Worm (Caenorhabditis elegans) whole organism, L4 larva: ENCODE measurements around the gene K12H6.6.
A peak's percentile ranks its signal among the peaks of the same experiment; 100 is the strongest.

ENCODE experiments used
- T20F7.1 ChIP-seq: fragments of 200-800 bp; sonication (Bioruptor generic); optimal IDR thresholded peaks from 2 replicates; lab custom pipeline; 2018; ENCODE audit warnings: mild to moderate bottlenecking, missing genetic modification characterization, missing compliant biosample characterization
- Y105C5A.15 ChIP-seq: fragments of 200-800 bp; sonication (Bioruptor generic); IDR thresholded peaks from 2 replicates; pipeline ENCODE4 v1.3.6; 2022; ENCODE audit warnings: missing genetic modification characterization, missing compliant biosample characterization
- ZK546.5 ChIP-seq, 2 experiments: sonication (generic microtip); optimal IDR thresholded peaks; 2 replicates each; lab custom pipeline; 2017; ENCODE audit warnings: missing biosample characterization in 2 of 2, missing genetic modification characterization in 2 of 2
- aha-1 ChIP-seq: fragments of 150-350 bp; peaks from one replicate; lab custom pipeline; 2014; ENCODE audit warnings: missing biosample characterization, missing genetic modification characterization
- ama-1 ChIP-seq: fragments of 150-350 bp; optimal IDR thresholded peaks from 2 replicates; lab custom pipeline; 2014; ENCODE audit warnings: inconsistent platforms, mixed read lengths
- ceh-20 ChIP-seq: fragments of 200-800 bp; sonication (Bioruptor generic); IDR thresholded peaks from 2 replicates; pipeline ENCODE4 v1.3.6; 2022; ENCODE audit warnings: missing genetic modification reagents, missing genetic modification characterization, missing compliant biosample characterization
- ceh-28 ChIP-seq: fragments of 150-350 bp; optimal IDR thresholded peaks from 2 replicates; lab custom pipeline; 2014; ENCODE audit warnings: missing biosample characterization, missing genetic modification reagents, missing genetic modification characterization
- ceh-62 ChIP-seq: sonication (generic microtip); optimal IDR thresholded peaks from 2 replicates; lab custom pipeline; 2017; ENCODE audit warnings: missing biosample characterization, missing genetic modification characterization
- ceh-82 ChIP-seq: sonication (generic microtip); optimal IDR thresholded peaks from 2 replicates; lab custom pipeline; 2017; ENCODE audit warnings: missing biosample characterization, missing genetic modification characterization
- daf-19 ChIP-seq: fragments of 200-800 bp; sonication (Bioruptor generic); conservative IDR thresholded peaks from 2 replicates; pipeline ENCODE4 v1.3.6; 2022; ENCODE audit warnings: missing genetic modification characterization, missing compliant biosample characterization
- dmd-8 ChIP-seq: fragments of 200-800 bp; sonication (Bioruptor generic); IDR thresholded peaks from 2 replicates; pipeline ENCODE4 v1.3.6; 2022; ENCODE audit warnings: missing genetic modification characterization, missing compliant biosample characterization
- duxl-1 ChIP-seq: sonication (generic microtip); optimal IDR thresholded peaks from 2 replicates; lab custom pipeline; 2016; ENCODE audit warnings: mild to moderate bottlenecking, missing genetic modification characterization, moderate library complexity, missing compliant biosample characterization; ENCODE audit not compliant: poor library complexity
- dve-1 ChIP-seq: sonication (generic microtip); optimal IDR thresholded peaks from 2 replicates; lab custom pipeline; 2017; ENCODE audit warnings: antibody characterized with exemption, mild to moderate bottlenecking, missing genetic modification characterization, missing compliant biosample characterization; ENCODE audit not compliant: insufficient read depth
- fos-1 ChIP-seq: fragments of 150-350 bp; optimal IDR thresholded peaks from 2 replicates; lab custom pipeline; 2014; ENCODE audit warnings: missing biosample characterization, missing genetic modification characterization
- hlh-30 ChIP-seq: sonication (generic microtip); optimal IDR thresholded peaks from 2 replicates; lab custom pipeline; 2017; ENCODE audit warnings: antibody characterized with exemption, mild to moderate bottlenecking, missing genetic modification characterization, missing compliant biosample characterization; ENCODE audit not compliant: insufficient read depth
- hmg-1.1 ChIP-seq: fragments of 200-800 bp; sonication (Bioruptor generic); IDR thresholded peaks from 2 replicates; pipeline ENCODE4 v1.3.6; 2022; ENCODE audit warnings: missing genetic modification reagents, missing genetic modification characterization, missing compliant biosample characterization
- jun-1 ChIP-seq: fragments of 150-350 bp; optimal IDR thresholded peaks from 2 replicates; lab custom pipeline; 2014; ENCODE audit warnings: missing biosample characterization, missing genetic modification reagents, missing genetic modification characterization
- lim-7 ChIP-seq: fragments of 200-800 bp; sonication (Bioruptor generic); IDR thresholded peaks from 2 replicates; pipeline ENCODE4 v1.3.6; 2022; ENCODE audit warnings: missing genetic modification characterization, missing compliant biosample characterization
- lin-29 ChIP-seq: fragments of 200-800 bp; sonication (Bioruptor generic); IDR thresholded peaks from 2 replicates; pipeline ENCODE4 v1.3.6; 2022; ENCODE audit warnings: missing genetic modification reagents, missing genetic modification characterization, missing compliant biosample characterization
- mdt-29 ChIP-seq: fragments of 200-800 bp; sonication (Bioruptor generic); IDR thresholded peaks from 2 replicates; pipeline ENCODE4 v1.3.6; 2022; ENCODE audit warnings: missing genetic modification reagents, missing genetic modification characterization, missing compliant biosample characterization
- mes-2 ChIP-seq: sonication (generic microtip); optimal IDR thresholded peaks from 2 replicates; lab custom pipeline; 2016; ENCODE audit warnings: missing genotype, mild to moderate bottlenecking, missing genetic modification characterization, missing compliant biosample characterization; ENCODE audit not compliant: poor library complexity, severe bottlenecking
- mxl-2 ChIP-seq: fragments of 200-800 bp; sonication (Bioruptor generic); conservative IDR thresholded peaks from 2 replicates; pipeline ENCODE4 v1.3.6; 2022; ENCODE audit warnings: missing genetic modification reagents, missing genetic modification characterization, missing compliant biosample characterization
- mxl-3 ChIP-seq: fragments of 200-800 bp; sonication (Bioruptor generic); optimal IDR thresholded peaks from 2 replicates; lab custom pipeline; 2018; ENCODE audit warnings: mild to moderate bottlenecking, missing genetic modification characterization, missing compliant biosample characterization
- nhr-11 ChIP-seq: fragments of 150-350 bp; optimal IDR thresholded peaks from 2 replicates; lab custom pipeline; 2014; ENCODE audit warnings: missing biosample characterization, missing genetic modification characterization
- nhr-111 ChIP-seq: fragments of 200-800 bp; sonication (Bioruptor generic); optimal IDR thresholded peaks from 2 replicates; lab custom pipeline; 2018; ENCODE audit warnings: mild to moderate bottlenecking, missing genetic modification characterization, missing compliant biosample characterization
- nhr-28 ChIP-seq: fragments of 150-350 bp; optimal IDR thresholded peaks from 2 replicates; lab custom pipeline; 2014; ENCODE audit warnings: missing biosample characterization, missing genetic modification characterization
- nhr-42 ChIP-seq: fragments of 200-800 bp; sonication (Bioruptor generic); IDR thresholded peaks from 2 replicates; pipeline ENCODE4 v1.3.6; 2022; ENCODE audit warnings: missing genetic modification characterization, missing compliant biosample characterization
- pha-4 ChIP-seq, 2 experiments: fragments of 150-350 bp in 1 of 2; fragments of 200-800 bp in 1 of 2; sonication (Bioruptor generic) in 1 of 2; IDR thresholded peaks in 1 of 2; optimal IDR thresholded peaks in 1 of 2; 2 replicates each; pipeline versions ENCODE4 v1.3.6 to Lab custom; 2014 to 2022; ENCODE audit warnings: missing genetic modification characterization in 2 of 2, missing genetic modification reagents in 2 of 2, missing biosample characterization in 1 of 2, missing compliant biosample characterization in 1 of 2
- skn-1 ChIP-seq: fragments of 150-350 bp; optimal IDR thresholded peaks from 2 replicates; lab custom pipeline; 2014; ENCODE audit warnings: missing biosample characterization, missing genetic modification characterization
- snpc-1.2 ChIP-seq: fragments of 200-800 bp; sonication (Bioruptor generic); IDR thresholded peaks from 2 replicates; pipeline ENCODE4 v1.3.6; 2022; ENCODE audit warnings: missing genetic modification reagents, missing genetic modification characterization, missing compliant biosample characterization
- spr-1 ChIP-seq: sonication (generic microtip); optimal IDR thresholded peaks from 2 replicates; lab custom pipeline; 2016; ENCODE audit warnings: mild to moderate bottlenecking, missing genetic modification characterization, missing compliant biosample characterization
- unc-62 ChIP-seq, 3 experiments: fragments of 150-350 bp in 1 of 3; sonication (generic microtip); optimal IDR thresholded peaks in 2 of 3; peaks in 1 of 3; 1 replicate in 1 of 3; 2 replicates in 2 of 3; lab custom pipeline; 2014 to 2017; ENCODE audit warnings: missing biosample characterization in 3 of 3, missing genetic modification characterization in 3 of 3, missing genetic modification reagents in 3 of 3, missing genotype in 1 of 3
- zip-11 ChIP-seq: fragments of 200-800 bp; sonication (Bioruptor generic); IDR thresholded peaks from 2 replicates; pipeline ENCODE4 v1.3.6; 2022; ENCODE audit warnings: missing genetic modification characterization, missing compliant biosample characterization
- ztf-7 ChIP-seq: fragments of 150-350 bp; optimal IDR thresholded peaks from 2 replicates; lab custom pipeline; 2014; ENCODE audit warnings: missing biosample characterization, missing genetic modification characterization

The K12H6.6 gene

DNA sequence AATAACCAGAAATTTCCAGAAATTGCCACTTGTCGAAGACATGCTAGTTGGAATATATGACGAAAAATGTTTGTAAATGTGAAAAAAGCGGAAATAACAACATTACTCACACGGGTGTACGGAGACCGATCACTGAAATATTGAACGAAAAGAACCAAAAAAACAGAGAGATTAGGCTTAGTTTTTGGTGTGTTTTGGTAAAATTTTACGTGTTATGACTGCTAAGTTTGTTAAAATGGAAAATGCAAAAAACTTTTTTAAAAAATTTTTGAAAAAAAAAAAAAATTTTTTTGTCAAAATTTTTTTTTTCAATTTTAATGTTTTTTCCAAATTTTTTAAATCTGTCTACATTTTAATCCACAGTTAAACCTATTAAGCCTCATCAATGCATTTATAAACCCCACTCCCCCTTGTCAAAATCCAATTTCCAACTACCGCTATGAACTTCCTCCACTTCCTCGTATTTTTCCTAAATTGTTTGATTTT, 8.6 kb downstream of the K12H6.6 start, which contains the start of the genes fut-4 and K12H6.10:
fut-4 (minus strand) TSS at position 101 of the 486 bp plus-strand sequence.
K12H6.10 (plus strand) TSS at position 436 of the 486 bp plus-strand sequence.
- TF ChIP-seq mxl-2 (GFP tag; lab: Robert Waterston, UW) = no peak
- TF ChIP-seq lin-29 = no peak
- TF ChIP-seq fos-1 (tag; lab: Kevin White, UChicago) = no peak
- TF ChIP-seq unc-62 (GFP tag; optimal IDR thresholded peaks at IDR 0.05 in 1 of 2; lab: Kevin White, UChicago) = no peak
- no peak for TF ChIP-seq unc-62 (tag; optimal IDR thresholded peaks at IDR 0.05; lab: Kevin White, UChicago)
- TF ChIP-seq nhr-11 = no peak
- no peak for TF ChIP-seq duxl-1 (tag; lab: Kevin White, UChicago)
- TF ChIP-seq nhr-111 (GFP tag; lab: Kevin White, UChicago) = no peak
- no peak for TF ChIP-seq ztf-7 (tag; lab: Kevin White, UChicago)
- no peak for TF ChIP-seq zip-11 (GFP tag; lab: Robert Waterston, UW)
- TF ChIP-seq pha-4 (GFP tag; IDR thresholded peaks at IDR 0.05; lab: Robert Waterston, UW) = no peak
- TF ChIP-seq pha-4 (tag; optimal IDR thresholded peaks at IDR 0.05; lab: Kevin White, UChicago) = no peak
- no peak for TF ChIP-seq snpc-1.2 (GFP tag; lab: Robert Waterston, UW)
- no peak for TF ChIP-seq mxl-3 (GFP tag; lab: Kevin White, UChicago)
- no peak for TF ChIP-seq daf-19
- TF ChIP-seq mes-2 (tag; lab: Kevin White, UChicago) = no peak
- TF ChIP-seq ama-1 (lab: Kevin White, UChicago) = no peak
- no peak for TF ChIP-seq jun-1 (tag; lab: Kevin White, UChicago)

ce11 chrII:2816676-2817075, 14.4 kb downstream of the K12H6.6 start, which contains the start of gene set-13:
Gene set-13 (plus strand): TSS chrII:2816976.
- TF ChIP-seq skn-1 (tag; lab: Kevin White, UChicago) = no peak
- TF ChIP-seq ceh-20 (GFP tag; lab: Robert Waterston, UW) = no peak
- no peak for TF ChIP-seq hmg-1.1 (GFP tag; lab: Robert Waterston, UW)
- no peak for TF ChIP-seq dmd-8 (GFP tag; lab: Robert Waterston, UW)

DNA sequence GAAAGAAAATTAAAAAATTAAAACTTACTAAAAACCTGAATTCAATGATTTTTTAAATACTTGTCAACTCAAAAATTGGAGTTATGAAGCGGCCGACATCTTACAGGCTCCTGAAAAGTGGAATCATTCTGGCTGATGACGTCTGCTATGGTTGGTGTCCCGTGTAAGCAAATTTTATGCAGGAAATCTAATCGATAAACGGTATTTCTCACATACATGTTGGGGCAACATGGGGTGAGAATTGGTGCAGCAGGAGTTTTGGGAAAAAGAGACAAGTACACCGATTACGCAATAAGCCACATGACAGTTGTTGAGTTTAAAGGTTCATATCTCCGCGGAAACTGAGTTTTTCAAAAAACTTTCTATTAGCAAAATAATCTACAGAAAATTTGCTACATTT, 15.6 kb downstream of the K12H6.6 start, which contains the start of gene K12H6.2:
K12H6.2 (minus strand) TSS at position 101 of the 400 bp plus-strand sequence.
- no peak for TF ChIP-seq mdt-29
- no peak for TF ChIP-seq mxl-2 (GFP tag; lab: Robert Waterston, UW)

DNA sequence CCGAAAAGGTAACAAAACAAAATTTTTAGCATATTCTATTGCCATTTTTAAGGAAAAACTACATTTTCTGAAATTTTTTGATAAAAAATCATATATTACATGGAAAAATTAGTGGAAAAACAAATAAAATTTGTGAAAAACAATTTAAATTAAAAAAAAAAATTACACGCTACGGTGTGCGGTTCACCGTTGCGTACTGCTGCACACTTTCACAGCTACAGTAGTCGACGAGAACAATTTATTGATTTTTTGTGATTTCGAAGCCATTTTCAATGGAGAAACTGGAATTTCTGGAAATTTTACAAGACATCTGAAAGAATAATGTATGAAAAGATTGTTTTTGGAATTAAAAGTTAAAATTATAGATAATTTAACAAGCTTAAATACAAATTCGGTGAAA, 16.0 kb downstream of the K12H6.6 start:
- no peak for TF ChIP-seq spr-1 (tag; lab: Kevin White, UChicago)
- no peak for TF ChIP-seq ZK546.5 (tag; optimal IDR thresholded peaks at IDR 0.05; lab: Kevin White, UChicago)
- no peak for TF ChIP-seq lim-7 (GFP tag; lab: Robert Waterston, UW)
- no peak for TF ChIP-seq ceh-62 (tag; lab: Kevin White, UChicago)
- TF ChIP-seq Y105C5A.15 (GFP tag; lab: Robert Waterston, UW) = no peak
- TF ChIP-seq ceh-28 = no peak
- TF ChIP-seq, all 104 proteins: peak for 0

ce11 chrII:2807674-2808206, 23.3 kb downstream of the K12H6.6 start, which contains the start of gene K12H6.12:
Gene K12H6.12 (plus strand): TSS chrII:2808156.
- TF ChIP-seq hlh-30 (peak; percentile 75), T20F7.1 (GFP tag; lab: Kevin White, UChicago) (no peak), aha-1 (tag; lab: Kevin White, UChicago) (peak; percentile 95), pha-4 (GFP tag; IDR thresholded peaks at IDR 0.05; lab: Robert Waterston, UW) (no peak), pha-4 (tag; optimal IDR thresholded peaks at IDR 0.05; lab: Kevin White, UChicago) (no peak), hmg-1.1 (GFP tag; lab: Robert Waterston, UW) (0 out of 2 replicates have a peak, but pooled peaks have one; percentile 23), nhr-42 (GFP tag; lab: Robert Waterston, UW) (no peak), ceh-82 (tag; lab: Kevin White, UChicago) (no peak), mxl-3 (GFP tag; lab: Kevin White, UChicago) (no peak), nhr-11 (peak; percentile 38), nhr-28 (tag; lab: Kevin White, UChicago) (peak; percentile 35), dve-1 (tag; lab: Kevin White, UChicago) (peak; percentile 26)
